Fruit fly (Drosophila melanogaster) whole organism: ENCODE results near the gene stnB.

Source experiments
- CG8478 ChIP-seq: fragments of >200 bp; optimal IDR thresholded peaks from 2 replicates; lab custom pipeline; 2018; ENCODE audit warnings: inconsistent platforms
- Dll ChIP-seq: fragments of >200 bp; optimal IDR thresholded peaks from 2 replicates; lab custom pipeline; 2017
- EcR ChIP-seq, 2 experiments: fragments of >200 bp; optimal IDR thresholded peaks; 2 replicates each; lab custom pipeline; 2017; ENCODE audit warnings: missing biosample characterization in 2 of 2, missing genetic modification characterization in 2 of 2, missing genetic modification reagents in 2 of 2
- pan ChIP-seq: fragments of >200 bp; optimal IDR thresholded peaks from 2 replicates; lab custom pipeline; 2017
- psq ChIP-seq: fragments of >200 bp; optimal IDR thresholded peaks from 2 replicates; lab custom pipeline; 2017
- usp ChIP-seq: fragments of >200 bp; optimal IDR thresholded peaks from 2 replicates; lab custom pipeline; 2017; ENCODE audit warnings: missing biosample characterization, missing genetic modification characterization, mixed read lengths

The stnB gene

dm6 chrX:23004598-23005469 is at the start of gene stnB, which contains the start of gene stnA:
stnB (minus strand) TSS chrX:23004648.
stnA (minus strand) TSS chrX:23004648.
- no peak for TF ChIP-seq psq (lab: Kevin White, UChicago)
- no peak for TF ChIP-seq pan (lab: Kevin White, UChicago)
- no peak for TF ChIP-seq Dll

- TF ChIP-seq pan (lab: Kevin White, UChicago), result no peak
- TF ChIP-seq psq (lab: Kevin White, UChicago), result no peak
- TF ChIP-seq CG8478, result no peak
- TF ChIP-seq Dll, result no peak
- no peak for TF ChIP-seq usp (GFP tag; lab: Kevin White, UChicago)
- no peak for TF ChIP-seq EcR (GFP tag; optimal IDR thresholded peaks at IDR 0.05; lab: Kevin White, UChicago)
These were observed 31.3 kb upstream of the stnB start, which contains the start of gene CG12061 for dm6 chrX:23035766-23036165. CG12061 (plus strand) TSS chrX:23036066.

- no peak for TF ChIP-seq EcR (GFP tag; optimal IDR thresholded peaks at IDR 0.05; lab: Kevin White, UChicago)
- no peak for TF ChIP-seq pan (lab: Kevin White, UChicago)
- TF ChIP-seq Dll, result no peak
- TF ChIP-seq CG8478, result no peak
These were observed 18.1 kb upstream of the stnB start, which contains the start of gene zyd for dm6 chrX:23022598-23022997. zyd (plus strand) TSS chrX:23022898.

dm6 chrX:23013208-23013607 is 8.8 kb upstream of the stnB start, which contains the start of the genes Rab21 and Coa7:
Rab21 (minus strand) TSS chrX:23013409.
Coa7 (plus strand) TSS chrX:23013495.
- TF ChIP-seq usp (GFP tag; lab: Kevin White, UChicago), result no peak
- TF ChIP-seq Dll, result no peak
- TF ChIP-seq pan (lab: Kevin White, UChicago), result no peak
- TF ChIP-seq CG8478, result no peak
- no peak for TF ChIP-seq EcR (GFP tag; optimal IDR thresholded peaks at IDR 0.05; lab: Kevin White, UChicago)
- no peak for TF ChIP-seq psq (lab: Kevin White, UChicago)

dm6 chrX:23011859-23012258 is 7.4 kb upstream of the stnB start:
- TF ChIP-seq Dll (no peak), CG8478 (no peak), EcR (GFP tag; optimal IDR thresholded peaks at IDR 0.05; lab: Kevin White, UChicago) (no peak), psq (lab: Kevin White, UChicago) (no peak), pan (lab: Kevin White, UChicago) (no peak), usp (GFP tag; lab: Kevin White, UChicago) (no peak)

dm6 chrX:23011203-23011602 is 6.8 kb upstream of the stnB start, which contains the start of gene FucTC:
FucTC (minus strand) TSS chrX:23011303.
- TF ChIP-seq pan (lab: Kevin White, UChicago), result no peak
- TF ChIP-seq usp (GFP tag; lab: Kevin White, UChicago), result no peak
- no peak for TF ChIP-seq CG8478
- TF ChIP-seq EcR (GFP tag; optimal IDR thresholded peaks at IDR 0.05; lab: Kevin White, UChicago), result no peak
- TF ChIP-seq psq (lab: Kevin White, UChicago), result no peak
- TF ChIP-seq Dll, result no peak

dm6 chrX:23010651-23011050 is 6.2 kb upstream of the stnB start:
- TF ChIP-seq pan (lab: Kevin White, UChicago), result no peak
- no peak for TF ChIP-seq usp (GFP tag; lab: Kevin White, UChicago)
- no peak for TF ChIP-seq EcR (GFP tag; optimal IDR thresholded peaks at IDR 0.05; lab: Kevin White, UChicago)
- no peak for TF ChIP-seq CG8478
- TF ChIP-seq Dll, result no peak
- TF ChIP-seq psq (lab: Kevin White, UChicago), result no peak

- TF ChIP-seq Dll (no peak), usp (GFP tag; lab: Kevin White, UChicago) (no peak), CG8478 (no peak), EcR (GFP tag; optimal IDR thresholded peaks at IDR 0.05; lab: Kevin White, UChicago) (no peak), pan (lab: Kevin White, UChicago) (no peak), psq (lab: Kevin White, UChicago) (no peak)
These were observed 3.0 kb upstream of the stnB start for dm6 chrX:23007399-23007798.

dm6 chrX:23006925-23007324 is 2.5 kb upstream of the stnB start:
- TF ChIP-seq EcR (GFP tag; optimal IDR thresholded peaks at IDR 0.05; lab: Kevin White, UChicago) (no peak), CG8478 (no peak), usp (GFP tag; lab: Kevin White, UChicago) (no peak), psq (lab: Kevin White, UChicago) (no peak), pan (lab: Kevin White, UChicago) (no peak), Dll (no peak)

dm6 chrX:22981508-22981907 is 22.9 kb downstream of the stnB start:
- TF ChIP-seq CG8478 (no peak), EcR (GFP tag; optimal IDR thresholded peaks at IDR 0.05; lab: Kevin White, UChicago) (no peak), usp (GFP tag; lab: Kevin White, UChicago) (no peak), psq (lab: Kevin White, UChicago) (no peak), Dll (no peak), pan (lab: Kevin White, UChicago) (no peak)

- no peak for TF ChIP-seq usp (GFP tag; lab: Kevin White, UChicago)
- no peak for TF ChIP-seq Dll
- no peak for TF ChIP-seq EcR (GFP tag; optimal IDR thresholded peaks at IDR 0.05; lab: Kevin White, UChicago)
- no peak for TF ChIP-seq pan (lab: Kevin White, UChicago)
- TF ChIP-seq psq (lab: Kevin White, UChicago), result no peak
These were observed 42.2 kb downstream of the stnB start, which contains the start of gene CG40485 for dm6 chrX:22962260-22962659. CG40485 (minus strand) TSS chrX:22962360.

- TF ChIP-seq Dll (no peak), EcR (GFP tag; optimal IDR thresholded peaks at IDR 0.05; lab: Kevin White, UChicago) (no peak), psq (lab: Kevin White, UChicago) (no peak), pan (lab: Kevin White, UChicago) (no peak), CG8478 (no peak), usp (GFP tag; lab: Kevin White, UChicago) (no peak)
These were observed 44.5 kb downstream of the stnB start, which contains the start of gene CG40486 for dm6 chrX:22959991-22960390. CG40486 (minus strand) TSS chrX:22960091.
